Fruit fly (Drosophila melanogaster): ENCODE data around the gene Es2.

The Es2 gene

DNA sequence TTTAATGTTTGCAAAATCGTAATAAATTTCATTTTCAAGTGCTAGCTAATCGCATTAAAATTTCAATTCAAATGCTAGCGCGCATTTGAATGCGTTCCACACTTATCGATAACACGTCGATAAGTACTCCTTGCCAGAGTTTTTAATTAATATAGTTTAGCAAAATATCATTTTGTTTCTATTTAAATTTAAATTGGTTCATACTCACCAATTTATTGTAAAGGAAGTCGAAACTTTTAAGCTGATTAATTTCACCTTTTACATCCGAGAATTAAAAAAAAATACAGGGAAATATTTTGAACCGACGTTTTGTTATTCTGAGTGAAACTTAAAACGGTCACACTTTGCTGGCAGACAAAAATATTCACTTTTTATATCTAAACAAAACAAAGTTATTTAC lies at the start of gene Es2:
TSS of gene Es2 (plus strand) at position 333 of the 400 bp plus-strand sequence.
- no peak for TF ChIP-seq Jra (GFP tag; optimal IDR thresholded peaks at IDR 0.05)
- peak; percentile 63 for TF ChIP-seq Myc (optimal IDR thresholded peaks at IDR 0.05)
- TF ChIP-seq jim (GFP tag; optimal IDR thresholded peaks at IDR 0.05) = no peak
- TF ChIP-seq GATAd (GFP tag; optimal IDR thresholded peaks at IDR 0.05) = no peak
- peak; percentile 13 for TF ChIP-seq sage (GFP tag; optimal IDR thresholded peaks at IDR 0.05)

dm6 chrX:8411532-8411960 lies 49.7 kb upstream of the Es2 start, which contains the start of gene lawc:
Gene lawc, minus strand, starts transcription at chrX:8411658.
- TF ChIP-seq Hr83 (GFP tag; optimal IDR thresholded peaks at IDR 0.05; ENCODE audit: poor library complexity, severe bottlenecking) (no peak), HLH106 (tag; optimal IDR thresholded peaks at IDR 0.05) (no peak), N (GFP tag; optimal IDR thresholded peaks at IDR 0.05) (no peak), sv (GFP tag; optimal IDR thresholded peaks at IDR 0.05) (no peak), GATAd (GFP tag; optimal IDR thresholded peaks at IDR 0.05) (no peak), tai (GFP tag; optimal IDR thresholded peaks at IDR 0.05) (no peak), Vsx2 (GFP tag; optimal IDR thresholded peaks at IDR 0.05; ENCODE audit: partially characterized antibody) (peak; percentile 73), sage (GFP tag; optimal IDR thresholded peaks at IDR 0.05) (peak; percentile 82), lola (GFP tag; optimal IDR thresholded peaks at IDR 0.05) (no peak), Jra (GFP tag; optimal IDR thresholded peaks at IDR 0.05) (peak; percentile 61), OdsH (GFP tag; optimal IDR thresholded peaks at IDR 0.05) (peak; percentile 6), Dfd (GFP tag; optimal IDR thresholded peaks at IDR 0.05) (no peak), dmrt93B (GFP tag; optimal IDR thresholded peaks at IDR 0.05) (no peak), Abd-B (GFP tag; optimal IDR thresholded peaks at IDR 0.05) (no peak), Sp1 (GFP tag; optimal IDR thresholded peaks at IDR 0.05) (peak; percentile 74), br (GFP tag; optimal IDR thresholded peaks at IDR 0.05) (peak; percentile 27), Dif (GFP tag; optimal IDR thresholded peaks at IDR 0.05; ENCODE audit: partially characterized antibody) (peak; percentile 72), jim (GFP tag; optimal IDR thresholded peaks at IDR 0.05) (no peak), CG9705 (GFP tag; optimal IDR thresholded peaks at IDR 0.05) (no peak), woc (GFP tag; optimal IDR thresholded peaks at IDR 0.05) (no peak), pan (optimal IDR thresholded peaks at IDR 0.05) (no peak), psq (GFP tag; optimal IDR thresholded peaks at IDR 0.05) (peak; percentile 47), foxo (GFP tag; optimal IDR thresholded peaks at IDR 0.05) (peak in 1 of 2 experiments; percentile 30), dl (GFP tag; optimal IDR thresholded peaks at IDR 0.05; ENCODE audit: insufficient read depth in 1 of 2, partially characterized antibody in 2 of 2) (peak; percentile 49 to 52), CrebA (GFP tag; optimal IDR thresholded peaks at IDR 0.05; ENCODE audit: borderline replicate concordance) (peak; percentile 66), brk (GFP tag; optimal IDR thresholded peaks at IDR 0.05) (peak; percentile 76), Mio (GFP tag; optimal IDR thresholded peaks at IDR 0.05) (no peak), Rel (GFP tag; optimal IDR thresholded peaks at IDR 0.05) (peak; percentile 86), Rel (tag; optimal IDR thresholded peaks at IDR 0.05) (peak; percentile 65), usp (GFP tag; optimal IDR thresholded peaks at IDR 0.05) (no peak), ey (GFP tag; optimal IDR thresholded peaks at IDR 0.05) (peak; percentile 15), rgr (GFP tag; optimal IDR thresholded peaks at IDR 0.05) (peak; percentile 70), Hr78 (GFP tag; optimal IDR thresholded peaks at IDR 0.05) (no peak), h (GFP tag; optimal IDR thresholded peaks at IDR 0.05) (peak; percentile 63), Myc (optimal IDR thresholded peaks at IDR 0.05) (no peak), Hnf4 (GFP tag; optimal IDR thresholded peaks at IDR 0.05) (peak; percentile 9), dsf (GFP tag; optimal IDR thresholded peaks at IDR 0.05; ENCODE audit: borderline replicate concordance) (no peak), CG32264 (GFP tag; optimal IDR thresholded peaks at IDR 0.05) (peak; percentile 4), fru (GFP tag; optimal IDR thresholded peaks at IDR 0.05) (peak; percentile 63)
